Worm (Caenorhabditis elegans): ENCODE measurements around the gene F15G9.6.

Gene F15G9.6

ce11 chrX:9702790-9703189 is 6.8 kb upstream of the F15G9.6 start:
- TF ChIP-seq tag-97 (GFP tag; IDR thresholded peaks at IDR 0.05): no peak
- no peak for TF ChIP-seq nhr-6 (tag; optimal IDR thresholded peaks at IDR 0.05)
- TF ChIP-seq aha-1 (tag): peak; percentile 22

- TF ChIP-seq tra-1 (GFP tag; IDR thresholded peaks at IDR 0.05): no peak
- peak; percentile 40 for TF ChIP-seq ces-1 (GFP tag; optimal IDR thresholded peaks at IDR 0.05)
- no peak for TF ChIP-seq php-3 (GFP tag; IDR thresholded peaks at IDR 0.05)
- TF ChIP-seq ZK337.2 (GFP tag; IDR thresholded peaks at IDR 0.05): no peak
- TF ChIP-seq hlh-11 (tag; optimal IDR thresholded peaks at IDR 0.05): no peak
- no peak for TF ChIP-seq ZK546.5 (tag; optimal IDR thresholded peaks at IDR 0.05)
- TF ChIP-seq unc-62 (GFP tag; optimal IDR thresholded peaks at IDR 0.05 in 1 of 2): peak in 1 of 2 experiments; percentile 77
- no peak for TF ChIP-seq unc-62 (tag; optimal IDR thresholded peaks at IDR 0.05)
- peak; percentile 50 for TF ChIP-seq nhr-28 (tag; optimal IDR thresholded peaks at IDR 0.05)
- no peak for TF ChIP-seq zip-11 (GFP tag; IDR thresholded peaks at IDR 0.05)
- peak; percentile 37 for TF ChIP-seq fkh-10 (GFP tag; optimal IDR thresholded peaks at IDR 0.05)
- no peak for TF ChIP-seq daf-16 (GFP tag; optimal IDR thresholded peaks at IDR 0.05)
- peak; percentile 96 for TF ChIP-seq daf-16 (tag; optimal IDR thresholded peaks at IDR 0.05)
- TF ChIP-seq hmg-1.1 (GFP tag; IDR thresholded peaks at IDR 0.05): no peak
- TF ChIP-seq hlh-30 (tag; optimal IDR thresholded peaks at IDR 0.05; ENCODE audit: insufficient read depth): peak; percentile 18
- TF ChIP-seq saeg-2 (GFP tag; IDR thresholded peaks at IDR 0.05): no peak
- peak; percentile 35 for TF ChIP-seq pqm-1 (tag; optimal IDR thresholded peaks at IDR 0.05)
- no peak for TF ChIP-seq mxl-2 (GFP tag; conservative IDR thresholded peaks at IDR 0.05)
- no peak for TF ChIP-seq unc-130 (GFP tag; optimal IDR thresholded peaks at IDR 0.05)
- TF ChIP-seq aly-2 (tag; optimal IDR thresholded peaks at IDR 0.05): no peak
- TF ChIP-seq R02D3.7 (tag; optimal IDR thresholded peaks at IDR 0.05): no peak
- peak; percentile 2 for TF ChIP-seq dve-1 (tag; optimal IDR thresholded peaks at IDR 0.05; ENCODE audit: insufficient read depth)
- no peak for TF ChIP-seq daf-19 (GFP tag; conservative IDR thresholded peaks at IDR 0.05)
- TF ChIP-seq aha-1 (tag): peak; percentile 86
Observed at ce11 chrX:9705257-9706035, 4.1 kb upstream of the F15G9.6 start.

ce11 chrX:9706084-9706483 is 3.5 kb upstream of the F15G9.6 start, which contains the start of gene F15G9.1:
Gene F15G9.1 (plus strand): TSS chrX:9706384.
- TF ChIP-seq zag-1 (tag; optimal IDR thresholded peaks at IDR 0.05): no peak
- no peak for TF ChIP-seq lim-7 (GFP tag; IDR thresholded peaks at IDR 0.05)
- TF ChIP-seq jun-1 (tag; optimal IDR thresholded peaks at IDR 0.05): no peak
- TF ChIP-seq mdt-29 (GFP tag; IDR thresholded peaks at IDR 0.05): no peak
- TF ChIP-seq rbr-2 (tag; optimal IDR thresholded peaks at IDR 0.05): no peak
- TF ChIP-seq zfp-3 (GFP tag; conservative IDR thresholded peaks at IDR 0.05): no peak
- no peak for TF ChIP-seq mep-1 (tag; optimal IDR thresholded peaks at IDR 0.05)
- TF ChIP-seq aly-2 (tag; optimal IDR thresholded peaks at IDR 0.05): no peak
- no peak for TF ChIP-seq F37D6.2 (tag; optimal IDR thresholded peaks at IDR 0.05)
- TF ChIP-seq R02D3.7 (tag; optimal IDR thresholded peaks at IDR 0.05): no peak
- no peak for TF ChIP-seq lin-39 (tag; optimal IDR thresholded peaks at IDR 0.05)
- no peak for TF ChIP-seq nhr-41 (GFP tag; IDR thresholded peaks at IDR 0.05)
- no peak for TF ChIP-seq tag-97 (GFP tag; IDR thresholded peaks at IDR 0.05)
- TF ChIP-seq mxl-3 (GFP tag; optimal IDR thresholded peaks at IDR 0.05): no peak
- TF ChIP-seq lin-38 (GFP tag; IDR thresholded peaks at IDR 0.05): no peak
- no peak for TF ChIP-seq skn-1 (tag; optimal IDR thresholded peaks at IDR 0.05)
- TF ChIP-seq vab-7 (GFP tag; IDR thresholded peaks at IDR 0.05): no peak
- no peak for TF ChIP-seq dpl-1 (GFP tag; optimal IDR thresholded peaks at IDR 0.05)
- no peak for TF ChIP-seq lsy-2 (tag; optimal IDR thresholded peaks at IDR 0.05)
- no peak for TF ChIP-seq mes-2 (tag; optimal IDR thresholded peaks at IDR 0.05; ENCODE audit: poor library complexity, severe bottlenecking)

Measured in whole organism, L4 larva.